Worm (Caenorhabditis elegans): ENCODE results near the gene asns-1.

DNA sequence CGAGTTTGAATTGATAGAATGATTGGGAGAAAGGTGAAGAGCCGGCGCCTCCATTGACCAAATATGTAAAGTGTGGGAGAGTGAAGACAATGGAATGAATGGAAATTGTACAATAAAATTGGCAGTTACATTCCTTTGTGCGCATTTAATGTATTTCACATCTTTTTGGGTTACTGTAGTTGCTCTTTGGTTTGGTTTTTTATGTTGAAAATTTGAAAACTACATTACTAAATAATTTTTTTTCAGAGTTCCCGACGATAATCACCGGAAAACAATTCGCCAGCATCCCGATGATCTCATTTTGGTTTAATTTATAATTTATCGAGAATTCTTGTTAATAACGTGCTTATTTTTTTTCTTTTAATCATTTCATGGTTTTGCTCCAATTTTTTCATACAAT lies 35.0 kb downstream of the asns-1 start, which contains the start of gene C10B5.1:
- TF ChIP-seq pqm-1 (tag; optimal IDR thresholded peaks at IDR 0.05) (no peak), lin-15B (tag; optimal IDR thresholded peaks at IDR 0.05) (no peak), lin-39 (tag; optimal IDR thresholded peaks at IDR 0.05) (no peak), ceh-16 (tag; optimal IDR thresholded peaks at IDR 0.05) (no peak), fkh-2 (tag; optimal IDR thresholded peaks at IDR 0.05) (no peak), nhr-76 (tag; optimal IDR thresholded peaks at IDR 0.05) (no peak), fos-1 (tag; optimal IDR thresholded peaks at IDR 0.05) (no peak), pha-4 (tag; optimal IDR thresholded peaks at IDR 0.05) (no peak), snpc-4 (tag; optimal IDR thresholded peaks at IDR 0.05) (no peak), ama-1 (optimal IDR thresholded peaks at IDR 0.05) (no peak), unc-39 (tag; optimal IDR thresholded peaks at IDR 0.05) (no peak), R02D3.7 (tag; optimal IDR thresholded peaks at IDR 0.05) (no peak)

Measured in whole organism, L3 larva.